Fruit fly (Drosophila melanogaster) whole organism, embryonic: ENCODE results near the gene alphaSnap.

ENCODE experiments used
- CG11085 ChIP-seq: fragments of 200-800 bp; sonication (Bioruptor generic); IDR thresholded peaks from 2 replicates; pipeline ENCODE4 v1.3.6; 2022; ENCODE audit warnings: missing biosample characterization, missing genetic modification characterization
- CG11398 ChIP-seq: fragments of 200-800 bp; sonication (Bioruptor generic); optimal IDR thresholded peaks from 2 replicates; lab custom pipeline; 2016; ENCODE audit warnings: missing biosample characterization, missing genetic modification characterization
- CG12155 ChIP-seq: fragments of 200-800 bp; sonication (Bioruptor generic); optimal IDR thresholded peaks from 3 replicates; lab custom pipeline; 2016; ENCODE audit warnings: missing biosample characterization, missing genetic modification characterization
- CG12391 ChIP-seq: fragments of 200-800 bp; sonication (Bioruptor generic); optimal IDR thresholded peaks from 3 replicates; lab custom pipeline; 2018; ENCODE audit warnings: missing biosample characterization, mild to moderate bottlenecking, missing genetic modification characterization, moderate library complexity
- CG13296 ChIP-seq: fragments of 200-800 bp; sonication (Bioruptor generic); optimal IDR thresholded peaks from 3 replicates; lab custom pipeline; 2018; ENCODE audit warnings: missing biosample characterization, mild to moderate bottlenecking, missing genetic modification characterization
- CG1603 ChIP-seq: fragments of 200-800 bp; sonication (Bioruptor generic); optimal IDR thresholded peaks from 2 replicates; lab custom pipeline; 2019; ENCODE audit warnings: missing biosample characterization, mild to moderate bottlenecking, missing genetic modification characterization, moderate library complexity
- CG17568 ChIP-seq: fragments of 200-800 bp; sonication (Bioruptor generic); optimal IDR thresholded peaks from 2 replicates; lab custom pipeline; 2018; ENCODE audit warnings: missing biosample characterization, mild to moderate bottlenecking, missing genetic modification characterization, moderate library complexity
- CG17912 ChIP-seq: fragments of 200-800 bp; sonication (Bioruptor generic); optimal IDR thresholded peaks from 2 replicates; lab custom pipeline; 2018; ENCODE audit warnings: missing biosample characterization, mild to moderate bottlenecking, missing genetic modification characterization
- CG1832 ChIP-seq: fragments of 200-800 bp; sonication (Bioruptor generic); optimal IDR thresholded peaks from 2 replicates; lab custom pipeline; 2017; ENCODE audit warnings: missing biosample characterization, mild to moderate bottlenecking, missing genetic modification characterization, inconsistent platforms
- CG18599 ChIP-seq: fragments of 200-800 bp; sonication (Bioruptor generic); optimal IDR thresholded peaks from 3 replicates; lab custom pipeline; 2017; ENCODE audit warnings: missing biosample characterization, missing genetic modification characterization, mild to moderate bottlenecking, moderate library complexity, missing genetic modification reagents
- CG18619 ChIP-seq: fragments of 200-800 bp; sonication (Bioruptor generic); optimal IDR thresholded peaks from 3 replicates; lab custom pipeline; 2017; ENCODE audit warnings: missing biosample characterization, mild to moderate bottlenecking, missing genetic modification characterization
- CG43689 ChIP-seq: fragments of 200-800 bp; sonication (Bioruptor generic); IDR thresholded peaks from 2 replicates; pipeline ENCODE4 v1.3.6; 2022; ENCODE audit warnings: missing biosample characterization, missing genetic modification characterization
- CG4820 ChIP-seq: fragments of 200-800 bp; sonication (Bioruptor generic); optimal IDR thresholded peaks from 3 replicates; lab custom pipeline; 2016; ENCODE audit warnings: missing biosample characterization, missing genetic modification characterization
- CG4854 ChIP-seq: fragments of 200-800 bp; sonication (Bioruptor generic); optimal IDR thresholded peaks from 2 replicates; lab custom pipeline; 2016; ENCODE audit warnings: missing biosample characterization, missing genetic modification characterization, inconsistent platforms
- CG8290 ChIP-seq, 3 experiments: fragments of 200-800 bp; sonication (Bioruptor generic); optimal IDR thresholded peaks; 2 replicates each; lab custom pipeline; 2016 to 2019; ENCODE audit warnings: missing biosample characterization in 3 of 3, missing genetic modification characterization in 3 of 3, mild to moderate bottlenecking in 2 of 3, moderate library complexity in 1 of 3
- CG9437 ChIP-seq: fragments of 200-800 bp; sonication (Bioruptor generic); optimal IDR thresholded peaks from 2 replicates; lab custom pipeline; 2018; ENCODE audit warnings: missing biosample characterization, mild to moderate bottlenecking, missing genetic modification characterization
- CG9609 ChIP-seq: fragments of 200-800 bp; sonication (Bioruptor generic); optimal IDR thresholded peaks from 3 replicates; lab custom pipeline; 2016; ENCODE audit warnings: missing biosample characterization, missing genetic modification characterization
- Dfd ChIP-seq, 2 experiments: fragments of >200 bp; optimal IDR thresholded peaks; 2 replicates each; lab custom pipeline; 2017; ENCODE audit warnings: missing biosample characterization in 2 of 2, missing genetic modification characterization in 2 of 2
- GATAe ChIP-seq: fragments of 200-800 bp; sonication (Bioruptor generic); conservative IDR thresholded peaks from 2 replicates; pipeline ENCODE4 v1.3.6; 2022; ENCODE audit warnings: missing biosample characterization, missing genetic modification characterization
- HLH4C ChIP-seq: fragments of 200-800 bp; sonication (Bioruptor generic); IDR thresholded peaks from 3 replicates; pipeline ENCODE4 v1.3.6; 2022; ENCODE audit warnings: missing biosample characterization, missing genetic modification characterization; ENCODE audit not compliant: partially characterized antibody
- Hr39 ChIP-seq: fragments of >200 bp; optimal IDR thresholded peaks from 2 replicates; lab custom pipeline; 2017
- Rfx ChIP-seq: fragments of 200-800 bp; sonication (Bioruptor generic); IDR thresholded peaks from 2 replicates; pipeline ENCODE4 v1.3.6; 2022; ENCODE audit warnings: missing biosample characterization, missing genetic modification characterization
- Six4 ChIP-seq: fragments of 200-800 bp; sonication (Bioruptor generic); optimal IDR thresholded peaks from 2 replicates; lab custom pipeline; 2016; ENCODE audit warnings: missing biosample characterization, missing genetic modification characterization
- Taf1 ChIP-seq: fragments of 200-800 bp; sonication (Bioruptor generic); IDR thresholded peaks from 2 replicates; pipeline ENCODE4 v1.3.6; 2022; ENCODE audit warnings: missing biosample characterization, missing genetic modification characterization
- Vsx1 ChIP-seq: fragments of 200-800 bp; sonication (Bioruptor generic); optimal IDR thresholded peaks from 2 replicates; lab custom pipeline; 2017; ENCODE audit warnings: missing biosample characterization, mild to moderate bottlenecking, missing genetic modification characterization, missing genetic modification reagents
- ara ChIP-seq: fragments of 200-800 bp; sonication (Bioruptor generic); IDR thresholded peaks from 2 replicates; pipeline ENCODE4 v1.3.6; 2022; ENCODE audit warnings: missing biosample characterization, missing genetic modification characterization
- ase ChIP-seq: fragments of 200-800 bp; sonication (Bioruptor generic); IDR thresholded peaks from 3 replicates; pipeline ENCODE4 v1.3.6; 2022; ENCODE audit warnings: missing biosample characterization, missing genetic modification characterization
- bigmax ChIP-seq: fragments of 200-800 bp; sonication (Bioruptor generic); optimal IDR thresholded peaks from 2 replicates; lab custom pipeline; 2018; ENCODE audit warnings: missing biosample characterization, mild to moderate bottlenecking, missing genetic modification characterization
- chif ChIP-seq, 2 experiments: fragments of 200-800 bp; sonication (Bioruptor generic); optimal IDR thresholded peaks; 3 replicates each; lab custom pipeline; 2016; ENCODE audit warnings: missing biosample characterization in 2 of 2, missing genetic modification characterization in 2 of 2
- dimm ChIP-seq: fragments of 200-800 bp; sonication (Bioruptor generic); IDR thresholded peaks from 2 replicates; pipeline ENCODE4 v1.3.6; 2022; ENCODE audit warnings: missing biosample characterization, missing genetic modification characterization
- en ChIP-seq: fragments of 200-800 bp; sonication (Bioruptor generic); optimal IDR thresholded peaks from 2 replicates; lab custom pipeline; 2016; ENCODE audit warnings: missing biosample characterization, missing genetic modification characterization
- fd96Cb ChIP-seq: fragments of 200-800 bp; sonication (Bioruptor generic); optimal IDR thresholded peaks from 2 replicates; lab custom pipeline; 2018; ENCODE audit warnings: missing biosample characterization, mild to moderate bottlenecking, missing genetic modification characterization, moderate library complexity
- gfzf ChIP-seq: fragments of 200-800 bp; sonication (Bioruptor generic); optimal IDR thresholded peaks from 2 replicates; lab custom pipeline; 2016; ENCODE audit warnings: missing biosample characterization, mild to moderate bottlenecking, missing genetic modification characterization, moderate library complexity
- hbn ChIP-seq: fragments of 200-800 bp; sonication (Bioruptor generic); IDR thresholded peaks from 2 replicates; pipeline ENCODE4 v1.3.6; 2022; ENCODE audit warnings: missing biosample characterization, missing genetic modification characterization; ENCODE audit not compliant: partially characterized antibody
- hkb ChIP-seq, 2 experiments: fragments of 200-800 bp in 1 of 2; fragments of >200 bp in 1 of 2; sonication (Bioruptor generic) in 1 of 2; IDR thresholded peaks in 1 of 2; optimal IDR thresholded peaks in 1 of 2; 2 replicates each; pipeline versions ENCODE4 v1.3.6 to Lab custom; 2017 to 2022; ENCODE audit warnings: missing biosample characterization in 1 of 2, missing genetic modification characterization in 1 of 2
- pb ChIP-seq: fragments of 200-800 bp; sonication (Bioruptor generic); optimal IDR thresholded peaks from 3 replicates; lab custom pipeline; 2016; ENCODE audit warnings: missing biosample characterization, missing genetic modification characterization
- pfk ChIP-seq: fragments of 200-800 bp; sonication (Bioruptor generic); optimal IDR thresholded peaks from 2 replicates; lab custom pipeline; 2018; ENCODE audit warnings: missing biosample characterization, mild to moderate bottlenecking, missing genetic modification characterization, moderate library complexity
- pho ChIP-seq: fragments of 200-800 bp; sonication (Bioruptor generic); optimal IDR thresholded peaks from 2 replicates; lab custom pipeline; 2016; ENCODE audit warnings: missing biosample characterization, missing genetic modification characterization
- repo ChIP-seq: fragments of 200-800 bp; sonication (Bioruptor generic); optimal IDR thresholded peaks from 2 replicates; lab custom pipeline; 2016; ENCODE audit warnings: missing biosample characterization, missing genetic modification characterization
- slou ChIP-seq: fragments of 200-800 bp; sonication (Bioruptor generic); optimal IDR thresholded peaks from 3 replicates; lab custom pipeline; 2016; ENCODE audit warnings: missing biosample characterization, missing genetic modification characterization
- sna ChIP-seq: fragments of 200-800 bp; sonication (Bioruptor generic); IDR thresholded peaks from 2 replicates; pipeline ENCODE4 v1.3.6; 2022; ENCODE audit warnings: missing biosample characterization, missing genetic modification characterization; ENCODE audit not compliant: partially characterized antibody
- tap ChIP-seq: fragments of 200-800 bp; optimal IDR thresholded peaks from 3 replicates; lab custom pipeline; 2019; ENCODE audit warnings: missing biosample characterization, mild to moderate bottlenecking, missing genetic modification characterization, moderate library complexity
- tgo ChIP-seq: fragments of 200-800 bp; sonication (Bioruptor generic); IDR thresholded peaks from 3 replicates; pipeline ENCODE4 v1.3.6; 2022; ENCODE audit warnings: missing biosample characterization, missing genetic modification characterization
- tll ChIP-seq, 2 experiments: fragments of 200-800 bp in 1 of 2; fragments of >200 bp in 1 of 2; sonication (Bioruptor generic) in 1 of 2; optimal IDR thresholded peaks; 2 replicates each; lab custom pipeline; 2017 to 2019; ENCODE audit warnings: missing biosample characterization in 2 of 2, missing genetic modification characterization in 2 of 2, mild to moderate bottlenecking in 1 of 2, moderate library complexity in 1 of 2
- usp ChIP-seq: fragments of >200 bp; optimal IDR thresholded peaks from 2 replicates; lab custom pipeline; 2017; ENCODE audit warnings: missing biosample characterization, missing genetic modification characterization
- vfl ChIP-seq: fragments of 200-800 bp; sonication (Bioruptor generic); optimal IDR thresholded peaks from 2 replicates; lab custom pipeline; 2016; ENCODE audit warnings: missing biosample characterization, missing genetic modification characterization
- wek ChIP-seq: fragments of 200-800 bp; sonication (Bioruptor generic); optimal IDR thresholded peaks from 3 replicates; lab custom pipeline; 2018; ENCODE audit warnings: missing biosample characterization, mild to moderate bottlenecking, missing genetic modification characterization, moderate library complexity

alphaSnap gene

dm6 chr3L:20309758-20310733 is 3.4 kb upstream of the alphaSnap start (continued):
- TF ChIP-seq HLH4C (GFP tag; lab: Robert Waterston, UW) = peak; percentile 71
- peak; percentile 89 for TF ChIP-seq CG1603 (tag; lab: Kevin White, UChicago)
- TF ChIP-seq tgo = no peak
- peak; percentile 55 for TF ChIP-seq vfl (GFP tag; lab: Kevin White, UChicago)
- peak; percentile 73 for TF ChIP-seq pfk
- TF ChIP-seq CG17912 (GFP tag; lab: Kevin White, UChicago) = no peak
- TF ChIP-seq Hr39 (lab: Kevin White, UChicago) = no peak
- peak; percentile 10 for TF ChIP-seq Six4 (GFP tag; lab: Kevin White, UChicago)
- no peak for TF ChIP-seq dimm
- peak; percentile 61 for TF ChIP-seq pho
- peak; percentile 66 for TF ChIP-seq CG9609 (GFP tag; lab: Kevin White, UChicago)
- no peak for TF ChIP-seq en (GFP tag; lab: Kevin White, UChicago)
- no peak for TF ChIP-seq CG8290 (GFP tag; optimal IDR thresholded peaks at IDR 0.05; lab: Kevin White, UChicago)
- peak in 1 of 2 experiments; percentile 75 for TF ChIP-seq CG8290 (tag; optimal IDR thresholded peaks at IDR 0.05; lab: Kevin White, UChicago)
- TF ChIP-seq CG12391 = peak; percentile 44
- TF ChIP-seq gfzf (GFP tag; lab: Kevin White, UChicago) = peak; percentile 85
- peak; percentile 61; the same call in 1 of the 2 replicates for TF ChIP-seq ara (GFP tag; lab: Robert Waterston, UW)
- no peak for TF ChIP-seq tap (tag; lab: Kevin White, UChicago)
- no peak for TF ChIP-seq ase (GFP tag; lab: Robert Waterston, UW)
- no peak for TF ChIP-seq CG11398 (GFP tag; lab: Kevin White, UChicago)
- TF ChIP-seq Vsx1 (GFP tag; lab: Kevin White, UChicago) = no peak
- no peak for TF ChIP-seq usp
- TF ChIP-seq repo (GFP tag; lab: Kevin White, UChicago) = peak; percentile 46
- TF ChIP-seq CG13296 (GFP tag; lab: Kevin White, UChicago) = no peak
- no peak for TF ChIP-seq hkb (optimal IDR thresholded peaks at IDR 0.05; lab: Kevin White, UChicago)
- no peak for TF ChIP-seq hkb (GFP tag; IDR thresholded peaks at IDR 0.05; lab: Robert Waterston, UW)
- TF ChIP-seq CG9437 = no peak
- no peak for TF ChIP-seq slou (GFP tag; lab: Kevin White, UChicago)
- no peak for TF ChIP-seq GATAe (GFP tag; lab: Robert Waterston, UW)
- TF ChIP-seq wek = no peak
- TF ChIP-seq pb (GFP tag; lab: Kevin White, UChicago) = no peak
- TF ChIP-seq CG17568 (GFP tag; lab: Kevin White, UChicago) = no peak
- no peak for TF ChIP-seq CG43689 (GFP tag; lab: Robert Waterston, UW)
- peak; percentile 73 for TF ChIP-seq sna
- TF ChIP-seq hbn = peak; percentile 85
- TF ChIP-seq Rfx = peak; percentile 77
- no peak for TF ChIP-seq Dfd (GFP tag; optimal IDR thresholded peaks at IDR 0.05; lab: Kevin White, UChicago)
- TF ChIP-seq tll (GFP tag; optimal IDR thresholded peaks at IDR 0.05; lab: Kevin White, UChicago) = no peak
- TF ChIP-seq CG18599 (GFP tag; lab: Kevin White, UChicago) = no peak
- TF ChIP-seq CG12155 (GFP tag; lab: Kevin White, UChicago) = peak; percentile 39
- peak; percentile 18 for TF ChIP-seq bigmax (GFP tag; lab: Kevin White, UChicago)
- TF ChIP-seq chif (GFP tag; optimal IDR thresholded peaks at IDR 0.05; lab: Kevin White, UChicago) = peak; percentile 25 to 49
- no peak for TF ChIP-seq CG1832 (GFP tag; lab: Kevin White, UChicago)
- peak; percentile 38 for TF ChIP-seq CG4854 (GFP tag; lab: Kevin White, UChicago)
- TF ChIP-seq CG4820 (GFP tag; lab: Kevin White, UChicago) = no peak
- TF ChIP-seq fd96Cb = no peak
- TF ChIP-seq Taf1 (GFP tag; lab: Robert Waterston, UW) = no peak
- no peak for TF ChIP-seq CG11085 (GFP tag; lab: Robert Waterston, UW)
- no peak for TF ChIP-seq CG18619 (GFP tag; lab: Kevin White, UChicago)
